Fruit fly (Drosophila melanogaster) whole organism, embryonic: ENCODE data around the gene CG33946.
A peak's percentile ranks its signal among the peaks of the same experiment; 100 is the strongest.

ENCODE experiments used
- Atf-2 ChIP-seq: fragments of 200-800 bp; sonication (Bioruptor generic); optimal IDR thresholded peaks from 2 replicates; lab custom pipeline; 2016; ENCODE audit warnings: missing biosample characterization, missing genetic modification characterization
- Bgb ChIP-seq: fragments of 200-800 bp; sonication (Bioruptor generic); IDR thresholded peaks from 2 replicates; pipeline ENCODE4 v1.3.6; 2022; ENCODE audit warnings: missing biosample characterization, missing genetic modification characterization; ENCODE audit not compliant: partially characterized antibody
- CG10321 ChIP-seq: fragments of 200-800 bp; sonication (Bioruptor generic); IDR thresholded peaks from 2 replicates; pipeline ENCODE4 v1.3.6; 2022; ENCODE audit warnings: missing biosample characterization, missing genetic modification characterization
- CG10543 ChIP-seq: fragments of 200-800 bp; sonication (Bioruptor generic); optimal IDR thresholded peaks from 3 replicates; lab custom pipeline; 2017; ENCODE audit warnings: missing biosample characterization, mild to moderate bottlenecking, missing genetic modification characterization, moderate library complexity
- CG10565 ChIP-seq: fragments of 200-800 bp; sonication (Bioruptor generic); optimal IDR thresholded peaks from 3 replicates; lab custom pipeline; 2016; ENCODE audit warnings: missing biosample characterization, mild to moderate bottlenecking, missing genetic modification characterization
- CG11696 ChIP-seq: fragments of 200-800 bp; sonication (Bioruptor generic); IDR thresholded peaks from 2 replicates; pipeline ENCODE4 v1.3.6; 2022; ENCODE audit warnings: missing biosample characterization, missing genetic modification characterization
- CG13123 ChIP-seq: fragments of 200-800 bp; sonication (Bioruptor generic); optimal IDR thresholded peaks from 2 replicates; lab custom pipeline; 2016; ENCODE audit warnings: missing biosample characterization, missing genetic modification characterization
- CG13287 ChIP-seq: fragments of 200-800 bp; sonication (Bioruptor generic); IDR thresholded peaks from 2 replicates; pipeline ENCODE4 v1.3.6; 2022; ENCODE audit warnings: missing biosample characterization, missing genetic modification characterization; ENCODE audit not compliant: partially characterized antibody
- CG14667 ChIP-seq: fragments of 200-800 bp; sonication (Bioruptor generic); IDR thresholded peaks from 2 replicates; pipeline ENCODE4 v1.3.6; 2022; ENCODE audit warnings: missing biosample characterization, missing genetic modification characterization
- CG15696 ChIP-seq: fragments of 200-800 bp; sonication (Bioruptor generic); optimal IDR thresholded peaks from 2 replicates; lab custom pipeline; 2019; ENCODE audit warnings: missing biosample characterization, mild to moderate bottlenecking, missing genetic modification characterization, moderate library complexity
- CG1647 ChIP-seq: fragments of 200-800 bp; sonication (Bioruptor generic); optimal IDR thresholded peaks from 3 replicates; lab custom pipeline; 2016; ENCODE audit warnings: missing biosample characterization, missing genetic modification characterization
- CG16779 ChIP-seq: fragments of 200-800 bp; sonication (Bioruptor generic); IDR thresholded peaks from 2 replicates; pipeline ENCODE4 v1.3.6; 2022; ENCODE audit warnings: missing biosample characterization, missing genetic modification characterization
- CG17328 ChIP-seq: fragments of 200-800 bp; sonication (Bioruptor generic); IDR thresholded peaks from 2 replicates; pipeline ENCODE4 v1.3.6; 2022; ENCODE audit warnings: missing biosample characterization, missing genetic modification characterization
- CG1792 ChIP-seq: fragments of 200-800 bp; sonication (Bioruptor generic); optimal IDR thresholded peaks from 2 replicates; lab custom pipeline; 2016; ENCODE audit warnings: missing biosample characterization, missing genetic modification characterization
- CG18011 ChIP-seq: fragments of 200-800 bp; sonication (Bioruptor generic); optimal IDR thresholded peaks from 2 replicates; lab custom pipeline; 2017; ENCODE audit warnings: missing biosample characterization, missing genetic modification characterization, mild to moderate bottlenecking, moderate library complexity, missing genotype
- CG31224 ChIP-seq: fragments of 200-800 bp; sonication (Bioruptor generic); IDR thresholded peaks from 2 replicates; pipeline ENCODE4 v1.3.6; 2022; ENCODE audit warnings: missing biosample characterization, missing genetic modification characterization
- CG4404 ChIP-seq: fragments of 200-800 bp; sonication (Bioruptor generic); IDR thresholded peaks from 2 replicates; pipeline ENCODE4 v1.3.6; 2022; ENCODE audit warnings: missing biosample characterization, missing genetic modification characterization
- CG4854 ChIP-seq: fragments of 200-800 bp; sonication (Bioruptor generic); optimal IDR thresholded peaks from 2 replicates; lab custom pipeline; 2016; ENCODE audit warnings: missing biosample characterization, missing genetic modification characterization, inconsistent platforms
- CG7372 ChIP-seq: fragments of 200-800 bp; sonication (Bioruptor generic); IDR thresholded peaks from 2 replicates; pipeline ENCODE4 v1.3.6; 2022; ENCODE audit warnings: missing biosample characterization, missing genetic modification characterization
- Dad ChIP-seq: fragments of 200-800 bp; sonication (Bioruptor generic); optimal IDR thresholded peaks from 3 replicates; lab custom pipeline; 2016; ENCODE audit warnings: missing biosample characterization, missing genetic modification characterization
- Dek ChIP-seq: fragments of 200-800 bp; sonication (Bioruptor generic); optimal IDR thresholded peaks from 3 replicates; lab custom pipeline; 2019; ENCODE audit warnings: missing biosample characterization, mild to moderate bottlenecking, missing genetic modification characterization, moderate library complexity
- Dip3 ChIP-seq: fragments of 200-800 bp; sonication (Bioruptor generic); optimal IDR thresholded peaks from 3 replicates; lab custom pipeline; 2016; ENCODE audit warnings: missing biosample characterization, missing genetic modification characterization
- Doc2 ChIP-seq: fragments of 200-800 bp; sonication (Bioruptor generic); IDR thresholded peaks from 2 replicates; pipeline ENCODE4 v1.3.6; 2022; ENCODE audit warnings: missing biosample characterization, missing genetic modification characterization
- E2f2 ChIP-seq: fragments of 200-800 bp; sonication (Bioruptor generic); IDR thresholded peaks from 2 replicates; pipeline ENCODE4 v1.3.6; 2022; ENCODE audit warnings: missing biosample characterization, missing genetic modification characterization
- Ets97D ChIP-seq: fragments of 200-800 bp; sonication (Bioruptor generic); optimal IDR thresholded peaks from 3 replicates; lab custom pipeline; 2016; ENCODE audit warnings: missing biosample characterization, missing genetic modification characterization
- Gsc ChIP-seq: fragments of 200-800 bp; sonication (Bioruptor generic); IDR thresholded peaks from 2 replicates; pipeline ENCODE4 v1.3.6; 2022; ENCODE audit warnings: missing biosample characterization, missing genetic modification characterization
- HmgZ ChIP-seq: fragments of 200-800 bp; sonication (Bioruptor generic); optimal IDR thresholded peaks from 2 replicates; lab custom pipeline; 2018; ENCODE audit warnings: missing biosample characterization, mild to moderate bottlenecking, missing genetic modification characterization
- Hmx ChIP-seq: fragments of 200-800 bp; sonication (Bioruptor generic); optimal IDR thresholded peaks from 2 replicates; lab custom pipeline; 2016; ENCODE audit warnings: missing biosample characterization, missing genetic modification characterization
- MTF-1 ChIP-seq: fragments of 200-800 bp; sonication (Bioruptor generic); optimal IDR thresholded peaks from 2 replicates; lab custom pipeline; 2018; ENCODE audit warnings: missing biosample characterization, mild to moderate bottlenecking, missing genetic modification characterization, borderline replicate concordance
- NC2β ChIP-seq: fragments of 200-800 bp; sonication (Bioruptor generic); optimal IDR thresholded peaks from 2 replicates; lab custom pipeline; 2016; ENCODE audit warnings: missing biosample characterization, missing genetic modification characterization
- NK7.1 ChIP-seq: fragments of 200-800 bp; sonication (Bioruptor generic); optimal IDR thresholded peaks from 3 replicates; lab custom pipeline; 2016; ENCODE audit warnings: missing biosample characterization, missing genetic modification characterization
- Ptx1 ChIP-seq: fragments of 200-800 bp; sonication (Bioruptor generic); IDR thresholded peaks from 2 replicates; pipeline ENCODE4 v1.3.6; 2022; ENCODE audit warnings: missing biosample characterization, missing genetic modification characterization
- Sin3A ChIP-seq: fragments of >200 bp; optimal IDR thresholded peaks from 2 replicates; lab custom pipeline; 2018
- Sox100B ChIP-seq: fragments of 200-800 bp; sonication (Bioruptor generic); optimal IDR thresholded peaks from 3 replicates; lab custom pipeline; 2018; ENCODE audit warnings: missing biosample characterization, mild to moderate bottlenecking, missing genetic modification characterization
- Ssrp ChIP-seq: fragments of 200-800 bp; sonication (Bioruptor generic); optimal IDR thresholded peaks from 2 replicates; lab custom pipeline; 2018; ENCODE audit warnings: missing biosample characterization, mild to moderate bottlenecking, missing genetic modification characterization, moderate library complexity
- amos ChIP-seq: fragments of 200-800 bp; sonication (Bioruptor generic); IDR thresholded peaks from 2 replicates; pipeline ENCODE4 v1.3.6; 2022; ENCODE audit warnings: missing biosample characterization, missing genetic modification characterization; ENCODE audit not compliant: partially characterized antibody
- bsh ChIP-seq, 2 experiments: fragments of 200-800 bp; sonication (Bioruptor generic); optimal IDR thresholded peaks; 2 replicates each; lab custom pipeline; 2017 to 2018; ENCODE audit warnings: mild to moderate bottlenecking in 2 of 2, missing biosample characterization in 2 of 2, missing genetic modification characterization in 2 of 2, moderate library complexity in 1 of 2
- chm ChIP-seq: fragments of 200-800 bp; sonication (Bioruptor generic); IDR thresholded peaks from 2 replicates; pipeline ENCODE4 v1.3.6; 2022; ENCODE audit warnings: missing biosample characterization, missing genetic modification characterization
- disco-r ChIP-seq: fragments of 200-800 bp; sonication (Bioruptor generic); optimal IDR thresholded peaks from 2 replicates; lab custom pipeline; 2016; ENCODE audit warnings: missing biosample characterization, missing genetic modification characterization
- gcm2 ChIP-seq: fragments of 200-800 bp; sonication (Bioruptor generic); optimal IDR thresholded peaks from 2 replicates; lab custom pipeline; 2016; ENCODE audit warnings: missing biosample characterization, missing genetic modification characterization
- grn ChIP-seq: fragments of 200-800 bp; sonication (Bioruptor generic); optimal IDR thresholded peaks from 3 replicates; lab custom pipeline; 2017; ENCODE audit warnings: missing biosample characterization, missing genetic modification characterization
- her ChIP-seq: fragments of 200-800 bp; sonication (Bioruptor generic); optimal IDR thresholded peaks from 2 replicates; lab custom pipeline; 2016; ENCODE audit warnings: missing biosample characterization, missing genetic modification characterization
- nmo ChIP-seq: fragments of 200-800 bp; sonication (Bioruptor generic); optimal IDR thresholded peaks from 2 replicates; lab custom pipeline; 2018; ENCODE audit warnings: missing biosample characterization, mild to moderate bottlenecking, missing genetic modification characterization, moderate library complexity
- sc ChIP-seq, 3 experiments: fragments of >200 bp in 2 of 3; fragments of 200-800 bp in 1 of 3; sonication (Bioruptor generic) in 1 of 3; optimal IDR thresholded peaks; 2 replicates in 2 of 3; 3 replicates in 1 of 3; lab custom pipeline; 2017; ENCODE audit warnings: mild to moderate bottlenecking in 1 of 3, missing biosample characterization in 1 of 3, missing genetic modification characterization in 1 of 3, missing genetic modification reagents in 1 of 3
- sd ChIP-seq: fragments of 200-800 bp; sonication (Bioruptor generic); optimal IDR thresholded peaks from 3 replicates; lab custom pipeline; 2018; ENCODE audit warnings: missing biosample characterization, mild to moderate bottlenecking, missing genetic modification characterization, moderate library complexity
- tio ChIP-seq: fragments of 200-800 bp; sonication (Bioruptor generic); optimal IDR thresholded peaks from 2 replicates; lab custom pipeline; 2017; ENCODE audit warnings: missing biosample characterization, missing genetic modification characterization, inconsistent platforms
- trem ChIP-seq: fragments of 200-800 bp; optimal IDR thresholded peaks from 3 replicates; lab custom pipeline; 2019; ENCODE audit warnings: missing biosample characterization, mild to moderate bottlenecking, missing genetic modification characterization, moderate library complexity
- wdn ChIP-seq: fragments of 200-800 bp; sonication (Bioruptor generic); IDR thresholded peaks from 2 replicates; pipeline ENCODE4 v1.3.6; 2022; ENCODE audit warnings: missing biosample characterization, missing genetic modification characterization
- yki ChIP-seq: fragments of >200 bp; optimal IDR thresholded peaks from 3 replicates; lab custom pipeline; 2018

CG33946 gene

dm6 chr3L:6256408-6257188, 36.2 kb downstream of the CG33946 start, which contains the start of gene Best2:
TSS of gene Best2 (minus strand) at chr3L:6256665.
- TF ChIP-seq CG15696 (tag; lab: Kevin White, UChicago) = peak; percentile 68
- TF ChIP-seq CG7372 (GFP tag; lab: Robert Waterston, UW) = peak; percentile 93
- peak; percentile 76 for TF ChIP-seq E2f2 (GFP tag; lab: Robert Waterston, UW)
- TF ChIP-seq wdn = peak; percentile 86
- peak; percentile 67 for TF ChIP-seq chm (GFP tag; lab: Robert Waterston, UW)
- no peak for TF ChIP-seq disco-r (GFP tag; lab: Kevin White, UChicago)
- TF ChIP-seq CG10321 (GFP tag; lab: Robert Waterston, UW) = peak; percentile 54; the same call in 1 of the 2 replicates
- peak; percentile 46 for TF ChIP-seq MTF-1 (GFP tag; lab: Kevin White, UChicago)
- peak; percentile 80 for TF ChIP-seq Dek (tag; lab: Kevin White, UChicago)
- TF ChIP-seq yki (lab: Kevin White, UChicago) = no peak
- peak; percentile 71 for TF ChIP-seq tio (GFP tag; lab: Kevin White, UChicago)
- TF ChIP-seq CG4854 (GFP tag; lab: Kevin White, UChicago) = peak; percentile 66
- no peak for TF ChIP-seq Sin3A (lab: Kevin White, UChicago)
- TF ChIP-seq Ets97D = peak; percentile 28
- TF ChIP-seq nmo (GFP tag; lab: Kevin White, UChicago) = peak; percentile 87
- peak; percentile 78 to 79 for TF ChIP-seq bsh (GFP tag; optimal IDR thresholded peaks at IDR 0.05; lab: Kevin White, UChicago)
- TF ChIP-seq CG1792 (GFP tag; lab: Kevin White, UChicago) = peak; percentile 61
- TF ChIP-seq CG14667 = peak; percentile 86
- peak; percentile 89 for TF ChIP-seq CG31224 (GFP tag; lab: Robert Waterston, UW)
- TF ChIP-seq CG18011 (GFP tag; lab: Kevin White, UChicago) = peak; percentile 42
- TF ChIP-seq CG13123 (GFP tag; lab: Kevin White, UChicago) = peak; percentile 10
- peak; percentile 59 for TF ChIP-seq Atf-2 (GFP tag; lab: Kevin White, UChicago)
- TF ChIP-seq CG4404 (GFP tag; lab: Robert Waterston, UW) = peak; percentile 89
- TF ChIP-seq Bgb = peak; percentile 22; the same call in 1 of the 2 replicates
- TF ChIP-seq her (GFP tag; lab: Kevin White, UChicago) = peak; percentile 29
- TF ChIP-seq Dip3 (GFP tag; lab: Kevin White, UChicago) = peak; percentile 72
- TF ChIP-seq CG17328 = peak; percentile 87
- no peak for TF ChIP-seq CG10565
- TF ChIP-seq Doc2 (GFP tag; lab: Robert Waterston, UW) = peak; percentile 50
- peak; percentile 90 for TF ChIP-seq CG10543 (GFP tag; lab: Kevin White, UChicago)
- no peak for TF ChIP-seq grn (GFP tag; lab: Kevin White, UChicago)
- no peak for TF ChIP-seq sc (optimal IDR thresholded peaks at IDR 0.05; lab: Kevin White, UChicago)
- TF ChIP-seq sc (GFP tag; optimal IDR thresholded peaks at IDR 0.05; lab: Kevin White, UChicago) = peak; percentile 55
- TF ChIP-seq HmgZ = peak; percentile 70
- peak; percentile 34; the same call in 1 of the 2 replicates for TF ChIP-seq amos (GFP tag; lab: Robert Waterston, UW)
- peak; percentile 63; the same call in 1 of the 2 replicates for TF ChIP-seq CG11696 (GFP tag; lab: Robert Waterston, UW)
- peak; percentile 94 for TF ChIP-seq Ptx1 (GFP tag; lab: Robert Waterston, UW)
- TF ChIP-seq Gsc (GFP tag; lab: Robert Waterston, UW) = peak; percentile 78
- TF ChIP-seq Hmx (GFP tag; lab: Kevin White, UChicago) = peak; percentile 57
- peak; percentile 62 for TF ChIP-seq NK7.1 (GFP tag; lab: Kevin White, UChicago)
- no peak; the same call in 1 of the 2 replicates for TF ChIP-seq CG13287 (GFP tag; lab: Robert Waterston, UW)
- peak; percentile 55 for TF ChIP-seq CG1647
- peak; percentile 90 for TF ChIP-seq Sox100B (GFP tag; lab: Kevin White, UChicago)
- TF ChIP-seq CG16779 = no peak; the same call in none of the 2 replicates
- peak; percentile 55 for TF ChIP-seq sd
- TF ChIP-seq Dad (GFP tag; lab: Kevin White, UChicago) = peak; percentile 71
- TF ChIP-seq trem (tag; lab: Kevin White, UChicago) = peak; percentile 56
- TF ChIP-seq NC2β (GFP tag; lab: Kevin White, UChicago) = peak; percentile 39
- peak; percentile 77 for TF ChIP-seq Ssrp
- TF ChIP-seq gcm2 = no peak
